Worm (Caenorhabditis elegans): ENCODE results near the gene W02B12.13.

W02B12.13 gene

ce11 chrII:11473525-11474181 is 28.6 kb downstream of the W02B12.13 start, which contains the start of the genes metl-1 and W02B12.11 (continued):
- TF ChIP-seq ceh-6 (GFP tag; optimal IDR thresholded peaks at IDR 0.05), result no peak
- no peak for TF ChIP-seq ztf-16 (tag; optimal IDR thresholded peaks at IDR 0.05)
- peak; percentile 19 for TF ChIP-seq unc-86 (tag; optimal IDR thresholded peaks at IDR 0.05)
- peak; percentile 66 for TF ChIP-seq elt-2 (tag; optimal IDR thresholded peaks at IDR 0.05)
- TF ChIP-seq unc-42 (tag; optimal IDR thresholded peaks at IDR 0.05), result peak; percentile 3
- TF ChIP-seq C38D4.7 (GFP tag; optimal IDR thresholded peaks at IDR 0.05), result no peak
- no peak for TF ChIP-seq lim-6 (tag; optimal IDR thresholded peaks at IDR 0.05)
- TF ChIP-seq rnt-1 (tag; optimal IDR thresholded peaks at IDR 0.05), result no peak
- no peak for TF ChIP-seq dmd-4 (tag; optimal IDR thresholded peaks at IDR 0.05; ENCODE audit: borderline replicate concordance)
- TF ChIP-seq ceh-31 (tag; optimal IDR thresholded peaks at IDR 0.05), result peak; percentile 43
- no peak for TF ChIP-seq ceh-24 (tag; optimal IDR thresholded peaks at IDR 0.05)
- TF ChIP-seq sdc-2 (tag; optimal IDR thresholded peaks at IDR 0.05), result peak; percentile 6
- no peak for TF ChIP-seq ceh-9 (tag; optimal IDR thresholded peaks at IDR 0.05)
- no peak for TF ChIP-seq pax-1 (tag; optimal IDR thresholded peaks at IDR 0.05)
- TF ChIP-seq syd-9 (tag; optimal IDR thresholded peaks at IDR 0.05), result peak; percentile 34
- TF ChIP-seq ahr-1 (tag; optimal IDR thresholded peaks at IDR 0.05), result no peak
- no peak for TF ChIP-seq mec-3 (tag; optimal IDR thresholded peaks at IDR 0.05; ENCODE audit: borderline replicate concordance)
- TF ChIP-seq npax-4 (tag; optimal IDR thresholded peaks at IDR 0.05), result no peak
- no peak for TF ChIP-seq pha-4 (tag; optimal IDR thresholded peaks at IDR 0.05)
- peak; percentile 26 for TF ChIP-seq Y22D7AL.16 (tag; optimal IDR thresholded peaks at IDR 0.05)
- TF ChIP-seq ceh-22 (tag; optimal IDR thresholded peaks at IDR 0.05), result no peak
- peak; percentile 50 for TF ChIP-seq sox-2 (GFP tag; IDR thresholded peaks at IDR 0.05)
- peak; percentile 7 for TF ChIP-seq hlh-8 (tag; optimal IDR thresholded peaks at IDR 0.05)
- TF ChIP-seq elt-4 (tag; optimal IDR thresholded peaks at IDR 0.05), result no peak
- TF ChIP-seq fkh-10 (GFP tag; optimal IDR thresholded peaks at IDR 0.05), result no peak
- TF ChIP-seq hlh-13 (GFP tag; optimal IDR thresholded peaks at IDR 0.05), result no peak
- peak; percentile 62 for TF ChIP-seq nfya-1 (tag; optimal IDR thresholded peaks at IDR 0.05)
- no peak for TF ChIP-seq odd-2 (tag; optimal IDR thresholded peaks at IDR 0.05)
- no peak for TF ChIP-seq pag-3 (tag; optimal IDR thresholded peaks at IDR 0.05; ENCODE audit: borderline replicate concordance)
- peak; percentile 37 for TF ChIP-seq ceh-34 (tag; optimal IDR thresholded peaks at IDR 0.05)
- peak; percentile 20 for TF ChIP-seq ceh-14 (tag; optimal IDR thresholded peaks at IDR 0.05)
- TF ChIP-seq nhr-11 (tag; optimal IDR thresholded peaks at IDR 0.05), result no peak
- no peak for TF ChIP-seq fkh-6 (tag; optimal IDR thresholded peaks at IDR 0.05)
- no peak for TF ChIP-seq ceh-45 (GFP tag; IDR thresholded peaks at IDR 0.05)

- TF ChIP-seq dve-1 (tag; optimal IDR thresholded peaks at IDR 0.05) (no peak), mec-3 (tag; optimal IDR thresholded peaks at IDR 0.05; ENCODE audit: borderline replicate concordance) (no peak), C08G9.2 (tag; optimal IDR thresholded peaks at IDR 0.05) (no peak), F13H6.1 (tag; optimal IDR thresholded peaks at IDR 0.05) (no peak), ceh-6 (GFP tag; optimal IDR thresholded peaks at IDR 0.05) (no peak), dmd-4 (tag; optimal IDR thresholded peaks at IDR 0.05; ENCODE audit: borderline replicate concordance) (no peak), hlh-13 (GFP tag; optimal IDR thresholded peaks at IDR 0.05) (no peak), che-1 (tag; optimal IDR thresholded peaks at IDR 0.05) (no peak), C38D4.7 (GFP tag; optimal IDR thresholded peaks at IDR 0.05) (no peak), odd-2 (tag; optimal IDR thresholded peaks at IDR 0.05) (no peak), pqm-1 (tag; optimal IDR thresholded peaks at IDR 0.05) (no peak), K02D7.2 (tag; optimal IDR thresholded peaks at IDR 0.05) (no peak), sdc-2 (tag; optimal IDR thresholded peaks at IDR 0.05) (no peak), fkh-6 (tag; optimal IDR thresholded peaks at IDR 0.05) (no peak), nhr-232 (tag; optimal IDR thresholded peaks at IDR 0.05) (no peak), eyg-1 (tag; optimal IDR thresholded peaks at IDR 0.05) (no peak), ttx-3 (tag; optimal IDR thresholded peaks at IDR 0.05) (no peak), hlh-8 (tag; optimal IDR thresholded peaks at IDR 0.05) (no peak), ztf-16 (tag; optimal IDR thresholded peaks at IDR 0.05) (no peak)
Measured at ce11 chrII:11476410-11476809, 31.3 kb downstream of the W02B12.13 start, which contains the start of gene W02B12.16. W02B12.16 (minus strand) TSS chrII:11476510.
